Fruit fly (Drosophila melanogaster) whole organism, embryonic: Measurements from ENCODE around the gene PIP4K.

Experiments used
- Abd-B ChIP-seq: fragments of 200-800 bp; sonication (Bioruptor generic); optimal IDR thresholded peaks from 2 replicates; lab custom pipeline; 2018; ENCODE audit warnings: missing biosample characterization, mild to moderate bottlenecking, missing genetic modification characterization, moderate library complexity
- B-H2 ChIP-seq: fragments of 200-800 bp; sonication (Bioruptor generic); optimal IDR thresholded peaks from 2 replicates; lab custom pipeline; 2018; ENCODE audit warnings: missing biosample characterization, mild to moderate bottlenecking, missing genetic modification characterization
- CG10147 ChIP-seq: fragments of 200-800 bp; sonication (Bioruptor generic); optimal IDR thresholded peaks from 2 replicates; lab custom pipeline; 2019; ENCODE audit warnings: missing biosample characterization, mild to moderate bottlenecking, missing genetic modification characterization, moderate library complexity
- CG1024 ChIP-seq: fragments of 200-800 bp; sonication (Bioruptor generic); IDR thresholded peaks from 2 replicates; pipeline ENCODE4 v1.3.6; 2022; ENCODE audit warnings: missing biosample characterization, missing genetic modification characterization
- CG13123 ChIP-seq: fragments of 200-800 bp; sonication (Bioruptor generic); optimal IDR thresholded peaks from 2 replicates; lab custom pipeline; 2016; ENCODE audit warnings: missing biosample characterization, missing genetic modification characterization
- CG13894 ChIP-seq: fragments of 200-800 bp; sonication (Bioruptor generic); optimal IDR thresholded peaks from 3 replicates; lab custom pipeline; 2018; ENCODE audit warnings: missing biosample characterization, mild to moderate bottlenecking, missing genetic modification characterization, moderate library complexity
- CG14667 ChIP-seq: fragments of 200-800 bp; sonication (Bioruptor generic); IDR thresholded peaks from 2 replicates; pipeline ENCODE4 v1.3.6; 2022; ENCODE audit warnings: missing biosample characterization, missing genetic modification characterization
- CG15011 ChIP-seq: fragments of 200-800 bp; sonication (Bioruptor generic); optimal IDR thresholded peaks from 3 replicates; lab custom pipeline; 2018; ENCODE audit warnings: missing biosample characterization, mild to moderate bottlenecking, missing genetic modification characterization
- CG17385 ChIP-seq: fragments of 200-800 bp; sonication (Bioruptor generic); optimal IDR thresholded peaks from 3 replicates; lab custom pipeline; 2018; ENCODE audit warnings: missing biosample characterization, mild to moderate bottlenecking, missing genetic modification characterization
- CG18764 ChIP-seq: fragments of 200-800 bp; sonication (Bioruptor generic); optimal IDR thresholded peaks from 3 replicates; lab custom pipeline; 2016; ENCODE audit warnings: missing biosample characterization, missing genetic modification characterization
- CG2120 ChIP-seq: fragments of 200-800 bp; sonication (Bioruptor generic); optimal IDR thresholded peaks from 3 replicates; lab custom pipeline; 2016; ENCODE audit warnings: missing biosample characterization, missing genetic modification characterization
- CG2199 ChIP-seq: fragments of 200-800 bp; sonication (Bioruptor generic); IDR thresholded peaks from 3 replicates; pipeline ENCODE4 v1.3.6; 2022; ENCODE audit warnings: missing biosample characterization, missing genetic modification characterization
- CG30020 ChIP-seq: fragments of 200-800 bp; optimal IDR thresholded peaks from 2 replicates; lab custom pipeline; 2019; ENCODE audit warnings: missing biosample characterization, mild to moderate bottlenecking, missing genetic modification characterization, moderate library complexity
- CG32532 ChIP-seq: fragments of 200-800 bp; sonication (Bioruptor generic); IDR thresholded peaks from 2 replicates; pipeline ENCODE4 v1.3.6; 2022; ENCODE audit warnings: missing biosample characterization, missing genetic modification characterization
- CG3281 ChIP-seq: fragments of 200-800 bp; sonication (Bioruptor generic); optimal IDR thresholded peaks from 3 replicates; lab custom pipeline; 2017; ENCODE audit warnings: missing biosample characterization, mild to moderate bottlenecking, missing genetic modification characterization
- CG42726 ChIP-seq: fragments of 200-800 bp; sonication (Bioruptor generic); IDR thresholded peaks from 2 replicates; pipeline ENCODE4 v1.3.6; 2022; ENCODE audit warnings: missing biosample characterization, missing genetic modification characterization; ENCODE audit not compliant: partially characterized antibody
- CG4328 ChIP-seq: fragments of 200-800 bp; sonication (Bioruptor generic); optimal IDR thresholded peaks from 3 replicates; lab custom pipeline; 2017; ENCODE audit warnings: missing biosample characterization, missing genetic modification reagents, missing genetic modification characterization
- CG4707 ChIP-seq: fragments of 200-800 bp; sonication (Bioruptor generic); optimal IDR thresholded peaks from 2 replicates; lab custom pipeline; 2018; ENCODE audit warnings: missing biosample characterization, mild to moderate bottlenecking, missing genetic modification characterization, moderate library complexity
- CG6765 ChIP-seq: fragments of 200-800 bp; sonication (Bioruptor generic); optimal IDR thresholded peaks from 3 replicates; lab custom pipeline; 2017; ENCODE audit warnings: missing biosample characterization, mild to moderate bottlenecking, missing genetic modification characterization
- CG7357 ChIP-seq: fragments of 200-800 bp; sonication (Bioruptor generic); IDR thresholded peaks from 3 replicates; pipeline ENCODE4 v1.3.6; 2022; ENCODE audit warnings: missing biosample characterization, missing genetic modification characterization
- CG8089 ChIP-seq: fragments of 200-800 bp; sonication (Bioruptor generic); optimal IDR thresholded peaks from 3 replicates; lab custom pipeline; 2016; ENCODE audit warnings: missing biosample characterization, missing genetic modification characterization
- CG8290 ChIP-seq, 3 experiments: fragments of 200-800 bp; sonication (Bioruptor generic); optimal IDR thresholded peaks; 2 replicates each; lab custom pipeline; 2016 to 2019; ENCODE audit warnings: missing biosample characterization in 3 of 3, missing genetic modification characterization in 3 of 3, mild to moderate bottlenecking in 2 of 3, moderate library complexity in 1 of 3
- Chrac-16 ChIP-seq: fragments of 200-800 bp; sonication (Bioruptor generic); optimal IDR thresholded peaks from 3 replicates; lab custom pipeline; 2016; ENCODE audit warnings: missing biosample characterization, missing genetic modification characterization
- CrebB ChIP-seq: fragments of 200-800 bp; sonication (Bioruptor generic); optimal IDR thresholded peaks from 3 replicates; lab custom pipeline; 2018; ENCODE audit warnings: missing biosample characterization, mild to moderate bottlenecking, missing genetic modification characterization
- D19A ChIP-seq: fragments of 200-800 bp; optimal IDR thresholded peaks from 3 replicates; lab custom pipeline; 2019; ENCODE audit warnings: missing biosample characterization, mild to moderate bottlenecking, missing genetic modification characterization, moderate library complexity
- Doc2 ChIP-seq: fragments of 200-800 bp; sonication (Bioruptor generic); IDR thresholded peaks from 2 replicates; pipeline ENCODE4 v1.3.6; 2022; ENCODE audit warnings: missing biosample characterization, missing genetic modification characterization
- E2f2 ChIP-seq: fragments of 200-800 bp; sonication (Bioruptor generic); IDR thresholded peaks from 2 replicates; pipeline ENCODE4 v1.3.6; 2022; ENCODE audit warnings: missing biosample characterization, missing genetic modification characterization
- Fer1 ChIP-seq: fragments of 200-800 bp; sonication (Bioruptor generic); optimal IDR thresholded peaks from 2 replicates; lab custom pipeline; 2017; ENCODE audit warnings: missing biosample characterization, mild to moderate bottlenecking, missing genetic modification characterization
- Hmr ChIP-seq: fragments of 200-800 bp; sonication (Bioruptor generic); optimal IDR thresholded peaks from 3 replicates; lab custom pipeline; 2017; ENCODE audit warnings: mild to moderate bottlenecking, missing biosample characterization, missing genetic modification reagents, missing genetic modification characterization
- Hmx ChIP-seq: fragments of 200-800 bp; sonication (Bioruptor generic); optimal IDR thresholded peaks from 2 replicates; lab custom pipeline; 2016; ENCODE audit warnings: missing biosample characterization, missing genetic modification characterization
- Max ChIP-seq: fragments of 200-800 bp; sonication (Bioruptor generic); optimal IDR thresholded peaks from 2 replicates; lab custom pipeline; 2016; ENCODE audit warnings: missing biosample characterization, mild to moderate bottlenecking, missing genetic modification characterization
- NK7.1 ChIP-seq: fragments of 200-800 bp; sonication (Bioruptor generic); optimal IDR thresholded peaks from 3 replicates; lab custom pipeline; 2016; ENCODE audit warnings: missing biosample characterization, missing genetic modification characterization
- Nf-YC ChIP-seq: fragments of 200-800 bp; optimal IDR thresholded peaks from 3 replicates; lab custom pipeline; 2019; ENCODE audit warnings: missing biosample characterization, mild to moderate bottlenecking, missing genetic modification characterization, moderate library complexity
- PHDP ChIP-seq: fragments of 200-800 bp; sonication (Bioruptor generic); optimal IDR thresholded peaks from 3 replicates; lab custom pipeline; 2018; ENCODE audit warnings: missing biosample characterization, mild to moderate bottlenecking, missing genetic modification characterization, moderate library complexity
- Poxn ChIP-seq: fragments of 200-800 bp; sonication (Bioruptor generic); IDR thresholded peaks from 2 replicates; pipeline ENCODE4 v1.3.6; 2022; ENCODE audit warnings: missing biosample characterization, missing genetic modification characterization
- Side ChIP-seq: fragments of 200-800 bp; sonication (Bioruptor generic); optimal IDR thresholded peaks from 2 replicates; lab custom pipeline; 2016; ENCODE audit warnings: missing biosample characterization, missing genetic modification characterization
- Usf ChIP-seq: fragments of 200-800 bp; sonication (Bioruptor generic); optimal IDR thresholded peaks from 2 replicates; lab custom pipeline; 2017; ENCODE audit warnings: missing genotype, missing biosample characterization, missing genetic modification characterization
- aop ChIP-seq: fragments of 200-800 bp; sonication (Bioruptor generic); IDR thresholded peaks from 2 replicates; pipeline ENCODE4 v1.3.6; 2022; ENCODE audit warnings: missing biosample characterization, missing genetic modification characterization
- caup ChIP-seq: fragments of 200-800 bp; sonication (Bioruptor generic); optimal IDR thresholded peaks from 3 replicates; lab custom pipeline; 2017; ENCODE audit warnings: missing biosample characterization, mild to moderate bottlenecking, missing genetic modification characterization, moderate library complexity; ENCODE audit not compliant: severe bottlenecking
- chm ChIP-seq: fragments of 200-800 bp; sonication (Bioruptor generic); IDR thresholded peaks from 2 replicates; pipeline ENCODE4 v1.3.6; 2022; ENCODE audit warnings: missing biosample characterization, missing genetic modification characterization
- en ChIP-seq: fragments of 200-800 bp; sonication (Bioruptor generic); optimal IDR thresholded peaks from 2 replicates; lab custom pipeline; 2016; ENCODE audit warnings: missing biosample characterization, missing genetic modification characterization
- gfzf ChIP-seq: fragments of 200-800 bp; sonication (Bioruptor generic); optimal IDR thresholded peaks from 2 replicates; lab custom pipeline; 2016; ENCODE audit warnings: missing biosample characterization, mild to moderate bottlenecking, missing genetic modification characterization, moderate library complexity
- gt ChIP-seq: fragments of 200-800 bp; sonication (Bioruptor generic); IDR thresholded peaks from 2 replicates; pipeline ENCODE4 v1.3.6; 2022; ENCODE audit warnings: missing biosample characterization, missing genetic modification characterization
- hkb ChIP-seq, 2 experiments: fragments of 200-800 bp in 1 of 2; fragments of >200 bp in 1 of 2; sonication (Bioruptor generic) in 1 of 2; IDR thresholded peaks in 1 of 2; optimal IDR thresholded peaks in 1 of 2; 2 replicates each; pipeline versions ENCODE4 v1.3.6 to Lab custom; 2017 to 2022; ENCODE audit warnings: missing biosample characterization in 1 of 2, missing genetic modification characterization in 1 of 2
- lola ChIP-seq, 3 experiments: fragments of >200 bp in 2 of 3; fragments of 200-800 bp in 1 of 3; sonication (Bioruptor generic) in 1 of 3; optimal IDR thresholded peaks; 2 replicates each; lab custom pipeline; 2017 to 2019; ENCODE audit warnings: missing biosample characterization in 3 of 3, missing genetic modification characterization in 3 of 3, mild to moderate bottlenecking in 1 of 3, moderate library complexity in 1 of 3
- phol ChIP-seq: fragments of 200-800 bp; sonication (Bioruptor generic); optimal IDR thresholded peaks from 3 replicates; lab custom pipeline; 2018; ENCODE audit warnings: missing biosample characterization, mild to moderate bottlenecking, missing genetic modification characterization, moderate library complexity
- sens ChIP-seq: fragments of 200-800 bp; sonication (Bioruptor generic); peaks from one replicate; lab custom pipeline; 2016; ENCODE audit warnings: missing biosample characterization, missing genetic modification characterization
- tap ChIP-seq: fragments of 200-800 bp; optimal IDR thresholded peaks from 3 replicates; lab custom pipeline; 2019; ENCODE audit warnings: missing biosample characterization, mild to moderate bottlenecking, missing genetic modification characterization, moderate library complexity
- tup ChIP-seq: fragments of 200-800 bp; sonication (Bioruptor generic); optimal IDR thresholded peaks from 2 replicates; lab custom pipeline; 2016; ENCODE audit warnings: missing biosample characterization, mild to moderate bottlenecking, missing genetic modification characterization, moderate library complexity

PIP4K gene

dm6 chr4:1218723-1219398 lies 22.2 kb upstream of the PIP4K start (continued):
- TF ChIP-seq aop (GFP tag; lab: Robert Waterston, UW) (no peak), B-H2 (GFP tag; lab: Kevin White, UChicago) (peak; percentile 42), Poxn (GFP tag; lab: Robert Waterston, UW) (no peak), CG14667 (no peak), tup (GFP tag; lab: Kevin White, UChicago) (no peak), CG2120 (GFP tag; lab: Kevin White, UChicago) (peak; percentile 24), CG7357 (GFP tag; lab: Robert Waterston, UW) (no peak), tap (tag; lab: Kevin White, UChicago) (peak; percentile 10), Side (GFP tag; lab: Kevin White, UChicago) (no peak), CG32532 (no peak), en (peak; percentile 4), Hmx (no peak), CG4707 (no peak), Doc2 (no peak), CG42726 (GFP tag; lab: Robert Waterston, UW) (no peak), PHDP (tag; lab: Kevin White, UChicago) (peak; percentile 32), CG10147 (GFP tag; lab: Kevin White, UChicago) (peak; percentile 23), Fer1 (peak; percentile 19), Nf-YC (peak; percentile 13), E2f2 (GFP tag; lab: Robert Waterston, UW) (0 out of 2 replicates have a peak, but pooled peaks have one; percentile 6), NK7.1 (no peak), CG17385 (GFP tag; lab: Kevin White, UChicago) (peak; percentile 50), CG6765 (GFP tag; lab: Kevin White, UChicago) (peak; percentile 11), Chrac-16 (no peak), caup (no peak), CG13123 (GFP tag; lab: Kevin White, UChicago) (peak; percentile 2), CG8089 (GFP tag; lab: Kevin White, UChicago) (peak; percentile 45), gt (GFP tag; lab: Robert Waterston, UW) (no peak), Abd-B (no peak), CG3281 (peak; percentile 44), CrebB (tag; lab: Kevin White, UChicago) (no peak), CG1024 (GFP tag; lab: Robert Waterston, UW) (no peak; the same call in 1 of the 2 replicates), CG2199 (GFP tag; lab: Robert Waterston, UW) (0 out of 3 replicates have a peak, but pooled peaks have one; percentile 10), CG8290 (GFP tag; optimal IDR thresholded peaks at IDR 0.05; lab: Kevin White, UChicago) (peak; percentile 57), CG8290 (tag; optimal IDR thresholded peaks at IDR 0.05; lab: Kevin White, UChicago) (peak in 1 of 2 experiments; percentile 55), sens (GFP tag; lab: Kevin White, UChicago) (peak; percentile 37), Hmr (no peak), gfzf (GFP tag; lab: Kevin White, UChicago) (no peak), CG30020 (tag; lab: Kevin White, UChicago) (peak; percentile 93), CG13894 (peak; percentile 28), chm (GFP tag; lab: Robert Waterston, UW) (no peak), D19A (peak; percentile 10), lola (GFP tag; optimal IDR thresholded peaks at IDR 0.05; lab: Kevin White, UChicago) (no peak), CG18764 (GFP tag; lab: Kevin White, UChicago) (peak; percentile 19), Usf (GFP tag; lab: Kevin White, UChicago) (no peak), CG15011 (peak; percentile 43), hkb (optimal IDR thresholded peaks at IDR 0.05; lab: Kevin White, UChicago) (no peak), hkb (GFP tag; IDR thresholded peaks at IDR 0.05; lab: Robert Waterston, UW) (peak; percentile 62), CG4328 (GFP tag; lab: Kevin White, UChicago) (peak; percentile 38), phol (tag; lab: Kevin White, UChicago) (no peak), Max (GFP tag; lab: Kevin White, UChicago) (peak; percentile 29)
